Fruit fly (Drosophila melanogaster): ENCODE measurements around the gene CG33267.

DNA sequence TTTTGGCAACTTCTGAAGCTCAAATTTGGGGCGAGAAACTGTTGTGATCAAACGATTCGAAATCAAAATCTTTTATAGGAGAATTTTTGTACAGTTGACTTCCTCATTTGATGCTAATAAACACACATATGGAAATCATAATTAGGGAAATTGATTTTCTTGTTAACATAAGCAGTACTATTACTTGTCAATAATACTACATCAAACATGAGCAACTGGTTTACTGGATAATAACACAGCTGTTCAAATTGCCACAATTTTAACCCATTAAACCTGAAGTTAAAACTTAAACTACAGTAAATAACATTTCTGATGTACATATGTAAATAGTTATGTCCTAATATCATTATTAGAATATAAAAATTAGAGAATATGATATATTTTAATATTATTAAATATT, 15.6 kb downstream of the CG33267 start, which contains the start of gene CG43390:
- TF ChIP-seq psq (optimal IDR thresholded peaks at IDR 0.05), result no peak
- TF ChIP-seq usp (GFP tag; optimal IDR thresholded peaks at IDR 0.05), result no peak

All from whole organism.